Fruit fly (Drosophila melanogaster) whole organism, embryonic: ENCODE measurements around the gene Cdc37.

ENCODE experiments used
- CG15696 ChIP-seq: fragments of 200-800 bp; sonication (Bioruptor generic); optimal IDR thresholded peaks from 2 replicates; lab custom pipeline; 2019; ENCODE audit warnings: missing biosample characterization, mild to moderate bottlenecking, missing genetic modification characterization, moderate library complexity
- CG6813 ChIP-seq: fragments of 200-800 bp; sonication (Bioruptor generic); optimal IDR thresholded peaks from 2 replicates; lab custom pipeline; 2017; ENCODE audit warnings: missing biosample characterization, missing genetic modification characterization, mild to moderate bottlenecking, moderate library complexity, missing genetic modification reagents
- chn ChIP-seq: fragments of 200-800 bp; sonication (Bioruptor generic); optimal IDR thresholded peaks from 2 replicates; lab custom pipeline; 2016; ENCODE audit warnings: missing biosample characterization, missing genetic modification characterization

dm6 chr3L:1827809-1828371 lies 32.7 kb downstream of the Cdc37 start:
- no peak for TF ChIP-seq chn (GFP tag; lab: Kevin White, UChicago)
- TF ChIP-seq CG6813, result no peak
- no peak for TF ChIP-seq CG15696 (tag; lab: Kevin White, UChicago)
